Worm (Caenorhabditis elegans): ENCODE measurements around the gene F21C10.6.

The F21C10.6 gene

DNA sequence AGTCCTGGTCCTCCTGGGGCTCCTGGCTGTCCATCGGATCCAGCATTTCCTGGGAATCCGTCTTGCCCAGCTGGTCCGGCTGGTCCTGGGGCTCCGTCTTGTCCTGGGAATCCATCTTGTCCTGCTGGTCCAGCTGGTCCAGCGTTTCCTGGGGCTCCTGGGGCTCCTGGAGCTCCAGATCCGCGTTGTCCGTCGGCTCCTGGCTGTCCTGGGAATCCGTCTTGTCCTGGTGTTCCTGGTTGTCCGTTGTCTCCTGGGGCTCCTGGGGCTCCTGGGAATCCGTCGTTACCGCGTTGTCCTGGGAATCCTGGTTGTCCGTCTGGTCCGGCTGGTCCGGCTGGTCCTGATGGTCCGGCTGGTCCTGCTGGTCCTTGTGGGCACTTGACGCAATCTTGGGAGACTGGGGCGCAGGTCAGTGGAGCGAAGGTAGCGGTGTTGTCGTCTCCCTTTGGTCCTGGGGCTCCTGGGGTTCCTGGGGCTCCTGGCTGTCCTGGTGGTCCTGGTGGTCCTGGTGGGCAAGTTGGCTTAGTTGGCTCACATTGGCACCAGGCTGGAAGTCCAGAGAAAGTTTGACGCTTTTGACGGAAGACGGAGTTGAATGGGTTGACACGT lies 37.9 kb downstream of the F21C10.6 start:
- TF ChIP-seq F44E2.7 (GFP tag; IDR thresholded peaks at IDR 0.05) (no peak), set-16 (GFP tag; IDR thresholded peaks at IDR 0.05) (peak; percentile 96), snpc-1.2 (GFP tag; IDR thresholded peaks at IDR 0.05) (no peak), egl-43 (GFP tag; IDR thresholded peaks at IDR 0.05) (0 out of 2 replicates have a peak, but pooled peaks have one; percentile 32), T26A8.4 (GFP tag; IDR thresholded peaks at IDR 0.05) (0 out of 2 replicates have a peak, but pooled peaks have one; percentile 43)

DNA sequence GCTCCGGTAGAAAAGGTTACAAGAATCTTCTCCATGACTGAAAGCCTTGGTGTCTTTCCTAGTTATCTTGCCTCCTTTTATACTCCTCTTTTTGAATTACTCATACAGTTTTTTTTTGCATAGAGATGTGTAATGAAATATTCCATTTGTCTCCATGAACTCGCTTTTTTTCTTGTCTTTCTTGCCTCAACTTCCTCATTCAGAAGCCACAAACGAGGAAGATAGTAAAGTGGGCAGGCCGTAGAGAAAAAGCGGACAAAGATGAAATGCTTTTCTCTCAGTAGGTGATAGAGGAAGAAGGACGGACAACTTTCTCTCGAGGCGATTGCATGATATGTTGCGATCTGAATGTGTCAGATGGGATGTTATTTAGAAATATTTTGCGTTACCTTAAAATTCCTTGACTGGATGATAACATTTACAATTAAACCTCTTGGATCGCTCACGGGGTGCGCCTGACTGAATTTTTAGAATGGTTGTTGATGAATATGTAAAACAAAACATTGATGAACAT lies 38.7 kb downstream of the F21C10.6 start, which contains the start of gene col-145:
Gene col-145 (minus strand): TSS at position 51 of the 514 bp plus-strand sequence.
- TF ChIP-seq zip-2 (tag; optimal IDR thresholded peaks at IDR 0.05) (no peak), zip-11 (GFP tag; IDR thresholded peaks at IDR 0.05) (no peak), T26A8.4 (GFP tag; IDR thresholded peaks at IDR 0.05) (no peak), dmd-9 (GFP tag; IDR thresholded peaks at IDR 0.05) (no peak), ama-1 (optimal IDR thresholded peaks at IDR 0.05) (no peak), nhr-48 (tag; optimal IDR thresholded peaks at IDR 0.05) (no peak), dpl-1 (GFP tag; optimal IDR thresholded peaks at IDR 0.05) (no peak), saeg-2 (GFP tag; IDR thresholded peaks at IDR 0.05) (no peak), ceh-44 (GFP tag; IDR thresholded peaks at IDR 0.05) (no peak), mxl-3 (GFP tag; optimal IDR thresholded peaks at IDR 0.05) (no peak), attf-4 (tag; optimal IDR thresholded peaks at IDR 0.05) (no peak), pha-4 (GFP tag; IDR thresholded peaks at IDR 0.05) (no peak), pha-4 (tag; optimal IDR thresholded peaks at IDR 0.05) (no peak), Y75B8A.6 (GFP tag; IDR thresholded peaks at IDR 0.05) (no peak), sdz-12 (GFP tag; optimal IDR thresholded peaks at IDR 0.05) (no peak), dve-1 (tag; optimal IDR thresholded peaks at IDR 0.05; ENCODE audit: insufficient read depth) (no peak), unc-130 (GFP tag; optimal IDR thresholded peaks at IDR 0.05) (no peak), Y105C5A.15 (GFP tag; IDR thresholded peaks at IDR 0.05) (no peak), daf-19 (GFP tag; conservative IDR thresholded peaks at IDR 0.05) (no peak), nhr-6 (tag; optimal IDR thresholded peaks at IDR 0.05) (no peak)

DNA sequence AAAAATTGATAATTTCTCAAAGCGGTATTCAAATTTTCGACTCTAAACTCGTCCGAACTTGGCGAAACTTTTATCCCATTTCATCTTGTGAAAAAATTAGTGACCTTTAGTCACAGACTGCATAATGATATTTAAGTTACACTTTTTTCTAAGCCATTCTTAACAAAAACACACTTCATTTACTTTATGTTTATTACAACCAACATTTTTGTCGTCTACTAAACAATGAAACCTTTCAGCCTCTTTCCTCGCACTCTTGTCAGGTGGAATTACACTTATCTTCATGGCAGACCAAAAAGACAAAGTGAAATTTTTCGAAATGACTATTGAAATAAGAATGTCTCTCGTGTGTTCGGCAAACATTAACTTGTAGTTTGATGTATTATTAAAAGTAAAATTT lies 39.6 kb downstream of the F21C10.6 start:
- TF ChIP-seq lim-7 (GFP tag; IDR thresholded peaks at IDR 0.05) (no peak), T26A8.4 (GFP tag; IDR thresholded peaks at IDR 0.05) (0 out of 2 replicates have a peak, but pooled peaks have one; percentile 52), mes-2 (tag; optimal IDR thresholded peaks at IDR 0.05; ENCODE audit: poor library complexity, severe bottlenecking) (peak; percentile 35), vab-7 (GFP tag; IDR thresholded peaks at IDR 0.05) (no peak), nhr-6 (tag; optimal IDR thresholded peaks at IDR 0.05) (no peak), ceh-82 (tag; optimal IDR thresholded peaks at IDR 0.05) (no peak), zfp-3 (GFP tag; conservative IDR thresholded peaks at IDR 0.05) (no peak), unc-62 (GFP tag; optimal IDR thresholded peaks at IDR 0.05 in 1 of 2) (peak in 1 of 2 experiments; percentile 24), unc-62 (tag; optimal IDR thresholded peaks at IDR 0.05) (no peak), mep-1 (tag; optimal IDR thresholded peaks at IDR 0.05) (peak; percentile 39), mdt-29 (GFP tag; IDR thresholded peaks at IDR 0.05) (no peak), ama-1 (optimal IDR thresholded peaks at IDR 0.05) (peak; percentile 98)

DNA sequence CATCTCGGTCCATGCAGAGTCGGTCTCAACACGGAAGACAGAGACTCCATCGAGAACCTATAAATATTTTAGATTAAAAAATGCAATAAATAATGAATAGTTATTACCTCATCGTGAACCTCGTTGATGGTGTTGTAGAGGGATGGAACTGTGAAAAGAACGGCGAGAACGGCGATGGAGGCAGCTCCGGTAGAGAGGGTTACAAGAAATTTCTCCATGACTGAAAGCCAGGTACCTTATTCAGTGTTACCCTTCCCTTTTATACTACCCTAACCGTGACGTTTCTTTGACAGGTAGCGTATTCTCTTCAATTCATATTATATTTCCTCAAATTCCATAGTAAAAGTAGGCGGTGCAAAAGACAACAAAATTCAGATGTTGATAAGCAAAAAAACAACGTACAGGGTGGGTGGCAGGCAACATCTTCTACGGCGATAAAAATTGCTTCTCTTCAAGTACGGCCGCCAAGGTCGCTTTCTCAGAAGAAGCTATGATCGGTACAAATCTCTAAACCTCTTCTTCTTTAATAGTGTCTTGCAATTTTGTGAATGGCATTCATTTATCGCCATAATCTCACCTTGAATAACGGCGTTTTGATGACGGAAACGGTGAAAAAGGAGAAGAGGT lies 40.9 kb downstream of the F21C10.6 start, which contains the start of gene col-10:
Gene col-10 (minus strand): TSS at position 235 of the 627 bp plus-strand sequence.
- no peak for TF ChIP-seq pqm-1 (tag; optimal IDR thresholded peaks at IDR 0.05)
- TF ChIP-seq lin-15B (tag; optimal IDR thresholded peaks at IDR 0.05): no peak
- TF ChIP-seq dmd-6 (GFP tag; IDR thresholded peaks at IDR 0.05): no peak
- no peak for TF ChIP-seq ZK546.5 (tag; optimal IDR thresholded peaks at IDR 0.05)
- no peak for TF ChIP-seq R02D3.7 (tag; optimal IDR thresholded peaks at IDR 0.05)
- no peak for TF ChIP-seq ceh-62 (tag; optimal IDR thresholded peaks at IDR 0.05)
- TF ChIP-seq nhr-48 (tag; optimal IDR thresholded peaks at IDR 0.05): no peak
- no peak for TF ChIP-seq unc-130 (GFP tag; optimal IDR thresholded peaks at IDR 0.05)
- no peak for TF ChIP-seq ceh-28 (tag; optimal IDR thresholded peaks at IDR 0.05)
- TF ChIP-seq ztf-11 (tag; optimal IDR thresholded peaks at IDR 0.05): no peak
- no peak for TF ChIP-seq Y75B8A.6 (GFP tag; IDR thresholded peaks at IDR 0.05)
- no peak for TF ChIP-seq pha-4 (GFP tag; IDR thresholded peaks at IDR 0.05)
- TF ChIP-seq pha-4 (tag; optimal IDR thresholded peaks at IDR 0.05): no peak
- TF ChIP-seq F49E8.2 (tag; optimal IDR thresholded peaks at IDR 0.05; ENCODE audit: borderline replicate concordance): no peak
- no peak for TF ChIP-seq nhr-10 (tag; optimal IDR thresholded peaks at IDR 0.05)
- no peak for TF ChIP-seq aly-2 (tag; optimal IDR thresholded peaks at IDR 0.05)
- peak; percentile 6 for TF ChIP-seq hlh-11 (tag; optimal IDR thresholded peaks at IDR 0.05)
- TF ChIP-seq hif-1 (tag; optimal IDR thresholded peaks at IDR 0.05): no peak
- no peak for TF ChIP-seq vab-7 (GFP tag; IDR thresholded peaks at IDR 0.05)
